Fruit fly (Drosophila melanogaster): ENCODE results near the gene CG11964.
A peak's percentile ranks its signal among the peaks of the same experiment; 100 is the strongest.

Gene CG11964

dm6 chr3R:8920091-8920733 lies 24.6 kb downstream of the CG11964 start (continued):
- TF ChIP-seq CG18011 (GFP tag; optimal IDR thresholded peaks at IDR 0.05), result no peak
- no peak for TF ChIP-seq Ravus (GFP tag; IDR thresholded peaks at IDR 0.05)
- TF ChIP-seq pros (GFP tag; optimal IDR thresholded peaks at IDR 0.05), result no peak
- no peak for TF ChIP-seq ems (GFP tag; optimal IDR thresholded peaks at IDR 0.05)
- TF ChIP-seq CG14667 (GFP tag; IDR thresholded peaks at IDR 0.05), result no peak
- TF ChIP-seq CG15011 (GFP tag; optimal IDR thresholded peaks at IDR 0.05), result no peak
- TF ChIP-seq Awh (GFP tag; IDR thresholded peaks at IDR 0.05), result peak; percentile 72; the same call in 1 of the 2 replicates
- no peak for TF ChIP-seq CG13123 (GFP tag; optimal IDR thresholded peaks at IDR 0.05)
- TF ChIP-seq luna (GFP tag; optimal IDR thresholded peaks at IDR 0.05), result no peak
- TF ChIP-seq Dll (GFP tag; IDR thresholded peaks at IDR 0.05; ENCODE audit: partially characterized antibody), result no peak
- peak; percentile 53; the same call in 2 of the 3 replicates for TF ChIP-seq CG17361 (GFP tag; IDR thresholded peaks at IDR 0.05)
- TF ChIP-seq CG17912 (GFP tag; optimal IDR thresholded peaks at IDR 0.05), result no peak
- no peak for TF ChIP-seq Jarid2 (GFP tag; optimal IDR thresholded peaks at IDR 0.05)
- peak; percentile 28; the same call in 2 of the 4 replicates for TF ChIP-seq Gug (GFP tag; IDR thresholded peaks at IDR 0.05)
- TF ChIP-seq NC2β (GFP tag; optimal IDR thresholded peaks at IDR 0.05), result no peak
- TF ChIP-seq nerfin-1 (tag; optimal IDR thresholded peaks at IDR 0.05), result peak; percentile 1
- TF ChIP-seq shn (GFP tag; optimal IDR thresholded peaks at IDR 0.05), result no peak
- TF ChIP-seq hkb (optimal IDR thresholded peaks at IDR 0.05), result no peak
- TF ChIP-seq hkb (GFP tag; IDR thresholded peaks at IDR 0.05), result no peak
- no peak for TF ChIP-seq CG16815 (GFP tag; optimal IDR thresholded peaks at IDR 0.05)
- TF ChIP-seq CG1529 (GFP tag; optimal IDR thresholded peaks at IDR 0.05), result no peak
- no peak for TF ChIP-seq CG9437 (GFP tag; optimal IDR thresholded peaks at IDR 0.05)
- no peak for TF ChIP-seq mld (GFP tag; IDR thresholded peaks at IDR 0.05; ENCODE audit: partially characterized antibody)
- no peak for TF ChIP-seq Hr78 (GFP tag; optimal IDR thresholded peaks at IDR 0.05)
- no peak for TF ChIP-seq pum (GFP tag; optimal IDR thresholded peaks at IDR 0.05)
- no peak for TF ChIP-seq CG2889 (GFP tag; IDR thresholded peaks at IDR 0.05)
- TF ChIP-seq Ets65A (GFP tag), result peak; percentile 89
- no peak for TF ChIP-seq grn (GFP tag; optimal IDR thresholded peaks at IDR 0.05)
- TF ChIP-seq CG32772 (GFP tag; IDR thresholded peaks at IDR 0.05), result peak; percentile 55; the same call in 1 of the 2 replicates
- TF ChIP-seq CG18619 (GFP tag; optimal IDR thresholded peaks at IDR 0.05), result no peak
- TF ChIP-seq Sry-δ (GFP tag; optimal IDR thresholded peaks at IDR 0.05), result no peak
- TF ChIP-seq CTCF (GFP tag; optimal IDR thresholded peaks at IDR 0.05), result no peak
- TF ChIP-seq slbo (GFP tag; IDR thresholded peaks at IDR 0.05), result no peak
- TF ChIP-seq twi (tag; optimal IDR thresholded peaks at IDR 0.05), result no peak
- TF ChIP-seq CG9876 (GFP tag; optimal IDR thresholded peaks at IDR 0.05), result no peak
- TF ChIP-seq Asciz (GFP tag; optimal IDR thresholded peaks at IDR 0.05), result peak; percentile 35
- TF ChIP-seq wor (GFP tag; IDR thresholded peaks at IDR 0.05), result no peak
- no peak for TF ChIP-seq gfzf (GFP tag; optimal IDR thresholded peaks at IDR 0.05)
- no peak for TF ChIP-seq CG16779 (GFP tag; IDR thresholded peaks at IDR 0.05)
- TF ChIP-seq br (optimal IDR thresholded peaks at IDR 0.05), result no peak
- TF ChIP-seq tap (tag; optimal IDR thresholded peaks at IDR 0.05), result no peak
- TF ChIP-seq Poxn (GFP tag; IDR thresholded peaks at IDR 0.05), result no peak
- TF ChIP-seq hb (GFP tag; IDR thresholded peaks at IDR 0.05; ENCODE audit: partially characterized antibody), result no peak
- TF ChIP-seq Doc3 (GFP tag; IDR thresholded peaks at IDR 0.05; ENCODE audit: partially characterized antibody), result no peak
- TF ChIP-seq CG2116 (GFP tag; optimal IDR thresholded peaks at IDR 0.05), result no peak
- no peak for TF ChIP-seq Scr (GFP tag; IDR thresholded peaks at IDR 0.05; ENCODE audit: partially characterized antibody)
- TF ChIP-seq Rfx (GFP tag; IDR thresholded peaks at IDR 0.05), result no peak
- TF ChIP-seq cad (GFP tag; optimal IDR thresholded peaks at IDR 0.05), result no peak
- no peak for TF ChIP-seq scrt (GFP tag; optimal IDR thresholded peaks at IDR 0.05)
- TF ChIP-seq CG12659 (GFP tag; optimal IDR thresholded peaks at IDR 0.05), result no peak
- TF ChIP-seq CG4328 (GFP tag; optimal IDR thresholded peaks at IDR 0.05), result no peak
- no peak for TF ChIP-seq sug (tag; optimal IDR thresholded peaks at IDR 0.05)

All from whole organism, embryonic.